Fruit fly (Drosophila melanogaster) whole organism, pupa: ENCODE measurements around the gene CG12783.

Experiments
- CG10348 ChIP-seq: fragments of 200-800 bp; sonication (Bioruptor generic); IDR thresholded peaks from 2 replicates; pipeline ENCODE4 v1.3.6; 2022; ENCODE audit warnings: missing biosample characterization, missing genetic modification characterization
- CG12605 ChIP-seq: fragments of 200-800 bp; sonication (Bioruptor generic); IDR thresholded peaks from 2 replicates; pipeline ENCODE4 v1.3.6; 2022; ENCODE audit warnings: missing biosample characterization, missing genetic modification characterization
- CG13204 ChIP-seq: fragments of 200-800 bp; sonication (Bioruptor generic); optimal IDR thresholded peaks from 2 replicates; lab custom pipeline; 2018; ENCODE audit warnings: missing biosample characterization, mild to moderate bottlenecking, missing genetic modification characterization, moderate library complexity
- CG14655 ChIP-seq: fragments of 200-800 bp; sonication (Bioruptor generic); optimal IDR thresholded peaks from 3 replicates; lab custom pipeline; 2017; ENCODE audit warnings: mild to moderate bottlenecking, missing biosample characterization, missing genetic modification reagents, missing genetic modification characterization
- CG15710 ChIP-seq: fragments of 200-800 bp; sonication (Bioruptor generic); optimal IDR thresholded peaks from 2 replicates; lab custom pipeline; 2018; ENCODE audit warnings: missing biosample characterization, mild to moderate bottlenecking, missing genetic modification characterization, moderate library complexity
- CG17806 ChIP-seq: fragments of 200-800 bp; sonication (Bioruptor generic); optimal IDR thresholded peaks from 2 replicates; lab custom pipeline; 2018; ENCODE audit warnings: missing biosample characterization, mild to moderate bottlenecking, missing genetic modification characterization, moderate library complexity
- CG32121 ChIP-seq: fragments of 200-800 bp; sonication (Bioruptor generic); IDR thresholded peaks from 2 replicates; pipeline ENCODE4 v1.3.6; 2022; ENCODE audit warnings: missing biosample characterization, missing genetic modification characterization
- CG34367 ChIP-seq: fragments of 200-800 bp; sonication (Bioruptor generic); optimal IDR thresholded peaks from 2 replicates; lab custom pipeline; 2018; ENCODE audit warnings: missing biosample characterization, mild to moderate bottlenecking, missing genetic modification characterization
- CG4496 ChIP-seq: fragments of 200-800 bp; sonication (Bioruptor generic); IDR thresholded peaks from 3 replicates; pipeline ENCODE4 v1.3.6; 2022; ENCODE audit warnings: missing biosample characterization, missing genetic modification characterization
- CG8159 ChIP-seq: fragments of 200-800 bp; sonication (Bioruptor generic); optimal IDR thresholded peaks from 3 replicates; lab custom pipeline; 2018; ENCODE audit warnings: missing biosample characterization, mild to moderate bottlenecking, missing genetic modification characterization, moderate library complexity
- CG8301 ChIP-seq: fragments of 200-800 bp; sonication (Bioruptor generic); optimal IDR thresholded peaks from 2 replicates; lab custom pipeline; 2018; ENCODE audit warnings: missing biosample characterization, mild to moderate bottlenecking, missing genetic modification characterization
- CG9948 ChIP-seq: fragments of 200-800 bp; sonication (Bioruptor generic); optimal IDR thresholded peaks from 2 replicates; lab custom pipeline; 2018; ENCODE audit warnings: missing biosample characterization, mild to moderate bottlenecking, missing genetic modification characterization, moderate library complexity
- D1 ChIP-seq: fragments of 200-800 bp; sonication (Bioruptor generic); optimal IDR thresholded peaks from 2 replicates; lab custom pipeline; 2018; ENCODE audit warnings: missing biosample characterization, mild to moderate bottlenecking, missing genetic modification characterization, moderate library complexity
- EcR ChIP-seq: fragments of 200-800 bp; sonication (Bioruptor generic); optimal IDR thresholded peaks from 3 replicates; lab custom pipeline; 2019; ENCODE audit warnings: missing biosample characterization, missing genetic modification characterization, mild to moderate bottlenecking, moderate library complexity, missing genetic modification reagents
- Ets98B ChIP-seq: fragments of 200-800 bp; sonication (Bioruptor generic); IDR thresholded peaks from 2 replicates; pipeline ENCODE4 v1.3.6; 2022; ENCODE audit warnings: missing biosample characterization, missing genetic modification characterization
- Pif1B ChIP-seq: fragments of 200-800 bp; sonication (Bioruptor generic); optimal IDR thresholded peaks from 3 replicates; lab custom pipeline; 2016; ENCODE audit warnings: missing biosample characterization, missing genetic modification characterization
- Snoo ChIP-seq: fragments of 200-800 bp; sonication (Bioruptor generic); optimal IDR thresholded peaks from 3 replicates; lab custom pipeline; 2017; ENCODE audit warnings: missing biosample characterization, mild to moderate bottlenecking, missing genetic modification characterization, inconsistent platforms
- fd96Ca ChIP-seq: fragments of 200-800 bp; sonication (Bioruptor generic); IDR thresholded peaks from 3 replicates; pipeline ENCODE4 v1.3.6; 2022; ENCODE audit warnings: missing biosample characterization, missing genetic modification characterization
- gl ChIP-seq: fragments of 200-800 bp; sonication (Bioruptor generic); optimal IDR thresholded peaks from 2 replicates; lab custom pipeline; 2018; ENCODE audit warnings: missing biosample characterization, mild to moderate bottlenecking, missing genetic modification characterization
- rn ChIP-seq: fragments of 200-800 bp; sonication (Bioruptor generic); IDR thresholded peaks from 2 replicates; pipeline ENCODE4 v1.3.6; 2022; ENCODE audit warnings: missing biosample characterization, missing genetic modification characterization

Gene CG12783

dm6 chr3R:16615009-16615408 lies 1.8 kb upstream of the CG12783 start, which contains the start of gene CG17562:
Gene CG17562 (plus strand): TSS chr3R:16615309.
- TF ChIP-seq CG12605 (GFP tag; lab: Robert Waterston, UW) (no peak), gl (tag; lab: Kevin White, UChicago) (no peak), D1 (tag; lab: Kevin White, UChicago) (no peak), CG34367 (no peak), Snoo (no peak), fd96Ca (GFP tag; lab: Robert Waterston, UW) (no peak), CG13204 (GFP tag; lab: Kevin White, UChicago) (no peak), CG10348 (GFP tag; lab: Robert Waterston, UW) (no peak), CG9948 (tag; lab: Kevin White, UChicago) (no peak), Pif1B (GFP tag; lab: Kevin White, UChicago) (no peak), Ets98B (GFP tag; lab: Robert Waterston, UW) (no peak), CG32121 (GFP tag; lab: Robert Waterston, UW) (no peak), CG4496 (GFP tag; lab: Robert Waterston, UW) (no peak)

dm6 chr3R:16614241-16614640 lies 1.0 kb upstream of the CG12783 start, which contains the start of gene CG10340:
Gene CG10340 (minus strand): TSS chr3R:16614391.
- TF ChIP-seq CG13204 (GFP tag; lab: Kevin White, UChicago) (no peak), D1 (tag; lab: Kevin White, UChicago) (peak; percentile 78)

dm6 chr3R:16611240-16611639 lies 2.0 kb downstream of the CG12783 start:
- TF ChIP-seq CG12605 (GFP tag; lab: Robert Waterston, UW) (no peak), CG34367 (no peak), CG13204 (GFP tag; lab: Kevin White, UChicago) (no peak), Ets98B (GFP tag; lab: Robert Waterston, UW) (no peak), CG17806 (tag; lab: Kevin White, UChicago) (no peak)

dm6 chr3R:16608920-16609319 lies 4.3 kb downstream of the CG12783 start, which contains the start of gene NPF:
Gene NPF (plus strand): TSS chr3R:16609220.
- no peak for TF ChIP-seq D1 (tag; lab: Kevin White, UChicago)
- TF ChIP-seq CG15710 (tag; lab: Kevin White, UChicago): no peak
- TF ChIP-seq EcR (GFP tag; lab: Kevin White, UChicago): no peak
- no peak for TF ChIP-seq Ets98B (GFP tag; lab: Robert Waterston, UW)
- TF ChIP-seq gl (tag; lab: Kevin White, UChicago): no peak
- no peak for TF ChIP-seq Snoo
- no peak for TF ChIP-seq CG13204 (GFP tag; lab: Kevin White, UChicago)
- TF ChIP-seq fd96Ca (GFP tag; lab: Robert Waterston, UW): no peak
- no peak for TF ChIP-seq CG8301 (tag; lab: Kevin White, UChicago)
- no peak for TF ChIP-seq CG34367
- no peak for TF ChIP-seq CG4496 (GFP tag; lab: Robert Waterston, UW)
- TF ChIP-seq CG9948 (tag; lab: Kevin White, UChicago): no peak
- no peak for TF ChIP-seq CG14655 (GFP tag; lab: Kevin White, UChicago)
- no peak for TF ChIP-seq CG8159
- TF ChIP-seq rn: no peak
- TF ChIP-seq, all 21 proteins: peak for 0

dm6 chr3R:16605929-16606328 lies 7.3 kb downstream of the CG12783 start:
- TF ChIP-seq CG10348 (GFP tag; lab: Robert Waterston, UW) (no peak), CG4496 (GFP tag; lab: Robert Waterston, UW) (no peak), CG15710 (tag; lab: Kevin White, UChicago) (no peak)

dm6 chr3R:16604715-16605114 lies 8.5 kb downstream of the CG12783 start, which contains the start of gene CG10345:
Gene CG10345 (minus strand): TSS chr3R:16604861.
- TF ChIP-seq CG32121 (GFP tag; lab: Robert Waterston, UW) (no peak), EcR (GFP tag; lab: Kevin White, UChicago) (no peak), CG14655 (GFP tag; lab: Kevin White, UChicago) (no peak)

- TF ChIP-seq fd96Ca (GFP tag; lab: Robert Waterston, UW) (no peak), Pif1B (GFP tag; lab: Kevin White, UChicago) (no peak), CG8301 (tag; lab: Kevin White, UChicago) (no peak), D1 (tag; lab: Kevin White, UChicago) (no peak), Ets98B (GFP tag; lab: Robert Waterston, UW) (no peak), rn (no peak), CG15710 (tag; lab: Kevin White, UChicago) (no peak), CG8159 (no peak), CG13204 (GFP tag; lab: Kevin White, UChicago) (no peak), EcR (GFP tag; lab: Kevin White, UChicago) (no peak), CG17806 (tag; lab: Kevin White, UChicago) (no peak), CG34367 (no peak)
- TF ChIP-seq, all 21 proteins: peak for 0
Observed at dm6 chr3R:16600735-16601134, 12.5 kb downstream of the CG12783 start.

- TF ChIP-seq CG13204 (GFP tag; lab: Kevin White, UChicago) (no peak), EcR (GFP tag; lab: Kevin White, UChicago) (peak; percentile 94)
- TF ChIP-seq, all 21 proteins: peak for 1
Observed at dm6 chr3R:16599647-16600046, 13.6 kb downstream of the CG12783 start.
